Worm (Caenorhabditis elegans) whole organism, L2 larva: ENCODE data around the gene pisy-1.
"Not testable (repeated sequence)": the region's sequence is repeated elsewhere in the genome, so short reads cannot be mapped to it uniquely, and the experiment has no call there.

Experiments
- ama-1 ChIP-seq: fragments of 150-350 bp; optimal IDR thresholded peaks from 2 replicates; lab custom pipeline; 2018; ENCODE audit warnings: inconsistent platforms
- ceh-82 ChIP-seq: fragments of 150-350 bp; optimal IDR thresholded peaks from 2 replicates; lab custom pipeline; 2014; ENCODE audit warnings: missing biosample characterization, missing genetic modification characterization
- crh-2 ChIP-seq: sonication (generic microtip); optimal IDR thresholded peaks from 2 replicates; lab custom pipeline; 2017; ENCODE audit warnings: missing biosample characterization, missing genetic modification characterization
- elt-1 ChIP-seq: fragments of 150-350 bp; optimal IDR thresholded peaks from 2 replicates; lab custom pipeline; 2014; ENCODE audit warnings: missing biosample characterization, missing genetic modification characterization
- fos-1 ChIP-seq: fragments of 150-350 bp; optimal IDR thresholded peaks from 2 replicates; lab custom pipeline; 2014; ENCODE audit warnings: missing biosample characterization, missing genetic modification characterization
- nhr-11 ChIP-seq: fragments of 150-350 bp; optimal IDR thresholded peaks from 2 replicates; lab custom pipeline; 2014; ENCODE audit warnings: missing biosample characterization, missing genetic modification characterization
- nhr-23 ChIP-seq: fragments of 150-350 bp; optimal IDR thresholded peaks from 2 replicates; lab custom pipeline; 2014; ENCODE audit warnings: missing biosample characterization, missing genetic modification reagents, missing genetic modification characterization
- nhr-237 ChIP-seq: fragments of 150-350 bp; optimal IDR thresholded peaks from 2 replicates; lab custom pipeline; 2014; ENCODE audit warnings: missing biosample characterization, missing genetic modification characterization
- nhr-25 ChIP-seq: fragments of 150-350 bp; sonication (generic microtip); optimal IDR thresholded peaks from 3 replicates; lab custom pipeline; 2014; ENCODE audit warnings: missing biosample characterization, missing genetic modification characterization
- skn-1 ChIP-seq: sonication (generic microtip); optimal IDR thresholded peaks from 2 replicates; lab custom pipeline; 2017; ENCODE audit warnings: missing biosample characterization, missing genetic modification characterization
- snpc-4 ChIP-seq: fragments of 150-350 bp; optimal IDR thresholded peaks from 2 replicates; lab custom pipeline; 2014; ENCODE audit warnings: missing biosample characterization, missing genetic modification characterization
- unc-55 ChIP-seq: fragments of 150-350 bp; sonication (generic microtip); optimal IDR thresholded peaks from 3 replicates; lab custom pipeline; 2014; ENCODE audit warnings: missing biosample characterization, missing genetic modification reagents, missing genetic modification characterization
- ztf-11 ChIP-seq: sonication (generic microtip); optimal IDR thresholded peaks from 2 replicates; lab custom pipeline; 2017; ENCODE audit warnings: missing biosample characterization, missing genetic modification characterization

DNA sequence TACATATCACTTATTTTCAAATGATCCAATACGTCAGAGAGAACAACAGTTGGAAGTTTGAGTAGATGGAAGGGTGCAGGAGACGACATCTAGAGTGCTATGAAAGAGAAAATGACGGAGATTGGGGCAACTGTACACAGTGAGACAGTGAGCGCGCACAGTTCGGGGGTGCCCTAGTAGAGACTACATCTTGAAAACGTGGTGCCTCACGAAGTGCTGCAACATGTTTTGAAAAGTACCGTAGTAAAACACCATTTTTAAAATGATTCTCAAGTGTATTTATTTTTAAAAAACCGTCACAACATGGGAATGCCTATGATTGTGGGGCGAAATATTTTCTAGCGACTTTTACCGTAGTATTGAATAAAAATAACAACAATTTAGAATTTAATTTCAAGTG, 15.6 kb upstream of the pisy-1 start, which contains the start of gene Y46G5A.39:
- TF ChIP-seq skn-1 (tag; lab: Kevin White, UChicago); ama-1 (lab: Kevin White, UChicago); nhr-23 (tag; lab: Kevin White, UChicago); nhr-11; ztf-11 (tag; lab: Kevin White, UChicago); unc-55 (GFP tag; lab: Kevin White, UChicago); elt-1 (tag; lab: Kevin White, UChicago); snpc-4 (tag; lab: Kevin White, UChicago); fos-1 (tag; lab: Kevin White, UChicago); crh-2 (tag; lab: Kevin White, UChicago); ceh-82 (tag; lab: Kevin White, UChicago); nhr-25 (tag; lab: Kevin White, UChicago); nhr-237: not testable (repeated sequence)
